Worm (Caenorhabditis elegans): Measurements from ENCODE around the gene F46F5.16.

DNA sequence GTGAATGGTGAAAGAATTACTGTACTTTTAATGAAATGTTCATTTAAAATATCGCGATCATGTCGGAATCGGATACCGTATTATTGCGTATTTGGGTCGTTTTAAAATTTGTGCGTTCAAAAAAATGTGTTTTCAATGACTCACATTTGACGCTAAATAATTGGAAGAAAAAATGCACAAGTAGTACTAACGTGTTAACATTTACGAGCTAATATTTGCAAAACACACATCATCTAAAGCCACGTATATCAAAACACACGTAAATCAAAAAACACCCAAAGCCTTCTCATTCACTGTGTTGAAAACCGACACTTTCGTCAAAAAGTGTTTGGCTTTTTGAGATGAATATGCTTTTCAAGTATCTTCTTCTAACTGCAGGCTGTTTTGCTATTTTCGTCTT is 38.5 kb downstream of the F46F5.16 start, which contains the start of gene F28A10.1:
- TF ChIP-seq dox-1 (GFP tag; IDR thresholded peaks at IDR 0.05) (no peak), lir-1 (GFP tag; conservative IDR thresholded peaks at IDR 0.05) (no peak), nhr-90 (tag; optimal IDR thresholded peaks at IDR 0.05) (no peak), snpc-4 (GFP tag; optimal IDR thresholded peaks at IDR 0.05) (no peak), snpc-4 (tag; optimal IDR thresholded peaks at IDR 0.05) (no peak), pha-4 (tag; optimal IDR thresholded peaks at IDR 0.05) (no peak), B0035.1 (tag; optimal IDR thresholded peaks at IDR 0.05) (no peak), snpc-1.1 (tag; optimal IDR thresholded peaks at IDR 0.05; ENCODE audit: insufficient read depth) (no peak)
